Worm (Caenorhabditis elegans) whole organism, early embryonic: ENCODE measurements around the gene fbxa-84.

Source experiments
- B0310.2 ChIP-seq: sonication (generic microtip); optimal IDR thresholded peaks from 2 replicates; lab custom pipeline; 2016; ENCODE audit warnings: mild to moderate bottlenecking, missing genetic modification characterization, missing compliant biosample characterization
- F13C5.2 ChIP-seq: sonication (generic microtip); optimal IDR thresholded peaks from 2 replicates; lab custom pipeline; 2017; ENCODE audit warnings: mild to moderate bottlenecking, missing genetic modification characterization, inconsistent platforms, missing compliant biosample characterization
- aly-1 ChIP-seq: sonication (generic microtip); optimal IDR thresholded peaks from 2 replicates; lab custom pipeline; 2016; ENCODE audit warnings: missing genetic modification characterization, missing compliant biosample characterization
- ceh-13 ChIP-seq: fragments of 200-800 bp; sonication (Bioruptor generic); optimal IDR thresholded peaks from 2 replicates; lab custom pipeline; 2018; ENCODE audit warnings: mild to moderate bottlenecking, missing genetic modification characterization, missing compliant biosample characterization
- ets-7 ChIP-seq: sonication (generic microtip); optimal IDR thresholded peaks from 2 replicates; lab custom pipeline; 2016; ENCODE audit warnings: missing genotype, missing genetic modification characterization, missing compliant biosample characterization
- flt-1 ChIP-seq: fragments of 200-800 bp; sonication (Bioruptor generic); IDR thresholded peaks from 2 replicates; pipeline ENCODE4 v1.3.6; 2022; ENCODE audit warnings: missing genetic modification characterization, missing compliant biosample characterization
- hmg-4 ChIP-seq: fragments of 200-800 bp; sonication (Bioruptor generic); optimal IDR thresholded peaks from 2 replicates; lab custom pipeline; 2018; ENCODE audit warnings: mild to moderate bottlenecking, missing genetic modification characterization, missing compliant biosample characterization
- hnd-1 ChIP-seq: sonication (generic microtip); optimal IDR thresholded peaks from 2 replicates; lab custom pipeline; 2016; ENCODE audit warnings: missing genetic modification characterization, missing compliant biosample characterization
- pes-1 ChIP-seq: fragments of 200-800 bp; sonication (Bioruptor generic); IDR thresholded peaks from 2 replicates; pipeline ENCODE4 v1.3.6; 2022; ENCODE audit warnings: missing genetic modification reagents, missing genetic modification characterization, missing compliant biosample characterization
- scrt-1 ChIP-seq: fragments of 200-800 bp; sonication (Bioruptor generic); IDR thresholded peaks from 2 replicates; pipeline ENCODE4 v1.3.6; 2022; ENCODE audit warnings: missing genetic modification characterization, missing compliant biosample characterization
- tbx-11 ChIP-seq: fragments of 200-800 bp; sonication (Bioruptor generic); IDR thresholded peaks from 2 replicates; pipeline ENCODE4 v1.3.6; 2022; ENCODE audit warnings: missing genetic modification characterization, missing compliant biosample characterization
- tbx-37 ChIP-seq: fragments of 200-800 bp; sonication (Bioruptor generic); conservative IDR thresholded peaks from 2 replicates; pipeline ENCODE4 v1.3.6; 2022; ENCODE audit warnings: missing genetic modification reagents, missing genetic modification characterization, missing compliant biosample characterization

The fbxa-84 gene

ce11 chrV:15230243-15230642 is 48.0 kb downstream of the fbxa-84 start, which contains the start of gene srw-15:
srw-15 (plus strand) TSS chrV:15230543.
- no peak for TF ChIP-seq ets-7 (tag; lab: Kevin White, UChicago)
- no peak for TF ChIP-seq tbx-37 (GFP tag; lab: Robert Waterston, UW)
- no peak for TF ChIP-seq hnd-1 (tag; lab: Kevin White, UChicago)
- no peak for TF ChIP-seq aly-1 (tag; lab: Kevin White, UChicago)
- no peak for TF ChIP-seq ceh-13 (GFP tag; lab: Kevin White, UChicago)

- TF ChIP-seq hmg-4 (GFP tag; lab: Kevin White, UChicago) (no peak), tbx-37 (GFP tag; lab: Robert Waterston, UW) (no peak), scrt-1 (GFP tag; lab: Robert Waterston, UW) (no peak), tbx-11 (no peak), hnd-1 (tag; lab: Kevin White, UChicago) (no peak), F13C5.2 (tag; lab: Kevin White, UChicago) (no peak), flt-1 (GFP tag; lab: Robert Waterston, UW) (no peak), ceh-13 (GFP tag; lab: Kevin White, UChicago) (no peak), pes-1 (GFP tag; lab: Robert Waterston, UW) (no peak), B0310.2 (tag; lab: Kevin White, UChicago) (no peak)
Measured at ce11 chrV:15232200-15232599, 50.0 kb downstream of the fbxa-84 start, which contains the start of gene srw-13. srw-13 (plus strand) TSS chrV:15232500.
